Fruit fly (Drosophila melanogaster) whole organism, embryonic: ENCODE results near the gene mAChR-C.

Experiments used
- CG10147 ChIP-seq: fragments of 200-800 bp; sonication (Bioruptor generic); optimal IDR thresholded peaks from 2 replicates; lab custom pipeline; 2019; ENCODE audit warnings: missing biosample characterization, mild to moderate bottlenecking, missing genetic modification characterization, moderate library complexity
- CG1024 ChIP-seq: fragments of 200-800 bp; sonication (Bioruptor generic); IDR thresholded peaks from 2 replicates; pipeline ENCODE4 v1.3.6; 2022; ENCODE audit warnings: missing biosample characterization, missing genetic modification characterization
- CG12942 ChIP-seq: fragments of 200-800 bp; sonication (Bioruptor generic); optimal IDR thresholded peaks from 3 replicates; lab custom pipeline; 2016; ENCODE audit warnings: missing biosample characterization, missing genetic modification characterization
- CG13624 ChIP-seq: fragments of 200-800 bp; sonication (Bioruptor generic); optimal IDR thresholded peaks from 2 replicates; lab custom pipeline; 2016; ENCODE audit warnings: missing biosample characterization, missing genetic modification characterization
- CG13775 ChIP-seq: fragments of 200-800 bp; sonication (Bioruptor generic); optimal IDR thresholded peaks from 3 replicates; lab custom pipeline; 2017; ENCODE audit warnings: missing biosample characterization, mild to moderate bottlenecking, missing genetic modification characterization
- CG15073 ChIP-seq: fragments of 200-800 bp; sonication (Bioruptor generic); optimal IDR thresholded peaks from 2 replicates; lab custom pipeline; 2016; ENCODE audit warnings: missing biosample characterization, missing genetic modification characterization
- CG17385 ChIP-seq: fragments of 200-800 bp; sonication (Bioruptor generic); optimal IDR thresholded peaks from 3 replicates; lab custom pipeline; 2018; ENCODE audit warnings: missing biosample characterization, mild to moderate bottlenecking, missing genetic modification characterization
- CG17912 ChIP-seq: fragments of 200-800 bp; sonication (Bioruptor generic); optimal IDR thresholded peaks from 2 replicates; lab custom pipeline; 2018; ENCODE audit warnings: missing biosample characterization, mild to moderate bottlenecking, missing genetic modification characterization
- CG1792 ChIP-seq: fragments of 200-800 bp; sonication (Bioruptor generic); optimal IDR thresholded peaks from 2 replicates; lab custom pipeline; 2016; ENCODE audit warnings: missing biosample characterization, missing genetic modification characterization
- CG1832 ChIP-seq: fragments of 200-800 bp; sonication (Bioruptor generic); optimal IDR thresholded peaks from 2 replicates; lab custom pipeline; 2017; ENCODE audit warnings: missing biosample characterization, mild to moderate bottlenecking, missing genetic modification characterization, inconsistent platforms
- CG18764 ChIP-seq: fragments of 200-800 bp; sonication (Bioruptor generic); optimal IDR thresholded peaks from 3 replicates; lab custom pipeline; 2016; ENCODE audit warnings: missing biosample characterization, missing genetic modification characterization
- CG2116 ChIP-seq: fragments of 200-800 bp; sonication (Bioruptor generic); optimal IDR thresholded peaks from 3 replicates; lab custom pipeline; 2018; ENCODE audit warnings: missing biosample characterization, mild to moderate bottlenecking, missing genetic modification characterization
- CG34224 ChIP-seq: fragments of 200-800 bp; sonication (Bioruptor generic); IDR thresholded peaks from 3 replicates; pipeline ENCODE4 v1.3.6; 2022; ENCODE audit warnings: missing biosample characterization, missing genetic modification characterization; ENCODE audit not compliant: partially characterized antibody
- CG34422 ChIP-seq: fragments of 200-800 bp; sonication (Bioruptor generic); IDR thresholded peaks from 3 replicates; pipeline ENCODE4 v1.3.6; 2022; ENCODE audit warnings: missing biosample characterization, missing genetic modification characterization
- CG3995 ChIP-seq: fragments of 200-800 bp; sonication (Bioruptor generic); optimal IDR thresholded peaks from 3 replicates; lab custom pipeline; 2016; ENCODE audit warnings: missing biosample characterization, missing genetic modification characterization
- CG4328 ChIP-seq: fragments of 200-800 bp; sonication (Bioruptor generic); optimal IDR thresholded peaks from 3 replicates; lab custom pipeline; 2017; ENCODE audit warnings: missing biosample characterization, missing genetic modification reagents, missing genetic modification characterization
- CG6654 ChIP-seq: fragments of 200-800 bp; sonication (Bioruptor generic); optimal IDR thresholded peaks from 2 replicates; lab custom pipeline; 2017; ENCODE audit warnings: missing biosample characterization, mild to moderate bottlenecking, missing genetic modification characterization
- CG7745 ChIP-seq: fragments of 200-800 bp; sonication (Bioruptor generic); optimal IDR thresholded peaks from 2 replicates; lab custom pipeline; 2018; ENCODE audit warnings: missing biosample characterization, mild to moderate bottlenecking, missing genetic modification characterization, moderate library complexity
- CG7839 ChIP-seq: fragments of 200-800 bp; sonication (Bioruptor generic); optimal IDR thresholded peaks from 3 replicates; lab custom pipeline; 2018; ENCODE audit warnings: missing biosample characterization, mild to moderate bottlenecking, missing genetic modification characterization, moderate library complexity
- CG8765 ChIP-seq: fragments of 200-800 bp; sonication (Bioruptor generic); IDR thresholded peaks from 2 replicates; pipeline ENCODE4 v1.3.6; 2022; ENCODE audit warnings: missing biosample characterization, missing genetic modification characterization
- CG9932 ChIP-seq: fragments of 200-800 bp; sonication (Bioruptor generic); IDR thresholded peaks from 2 replicates; pipeline ENCODE4 v1.3.6; 2022; ENCODE audit warnings: missing biosample characterization, missing genetic modification characterization
- D19B ChIP-seq: fragments of 200-800 bp; sonication (Bioruptor generic); optimal IDR thresholded peaks from 2 replicates; lab custom pipeline; 2017; ENCODE audit warnings: missing biosample characterization, mild to moderate bottlenecking, missing genetic modification characterization
- Dip2 ChIP-seq: fragments of 200-800 bp; sonication (Bioruptor generic); IDR thresholded peaks from 2 replicates; pipeline ENCODE4 v1.3.6; 2022; ENCODE audit warnings: missing biosample characterization, missing genetic modification characterization
- Fer2 ChIP-seq: fragments of 200-800 bp; sonication (Bioruptor generic); optimal IDR thresholded peaks from 2 replicates; lab custom pipeline; 2018; ENCODE audit warnings: missing biosample characterization, mild to moderate bottlenecking, missing genetic modification characterization, moderate library complexity
- Kr ChIP-seq: fragments of 200-800 bp; sonication (Bioruptor generic); optimal IDR thresholded peaks from 2 replicates; lab custom pipeline; 2017; ENCODE audit warnings: missing biosample characterization, mild to moderate bottlenecking, missing genetic modification characterization
- Mad ChIP-seq: fragments of 200-800 bp; sonication (Bioruptor generic); optimal IDR thresholded peaks from 2 replicates; lab custom pipeline; 2016; ENCODE audit warnings: missing biosample characterization, missing genetic modification characterization
- Max ChIP-seq: fragments of 200-800 bp; sonication (Bioruptor generic); optimal IDR thresholded peaks from 2 replicates; lab custom pipeline; 2016; ENCODE audit warnings: missing biosample characterization, mild to moderate bottlenecking, missing genetic modification characterization
- Mrtf ChIP-seq: fragments of 200-800 bp; sonication (Bioruptor generic); IDR thresholded peaks from 3 replicates; pipeline ENCODE4 v1.3.6; 2022; ENCODE audit warnings: missing biosample characterization, missing genetic modification characterization
- NK7.1 ChIP-seq: fragments of 200-800 bp; sonication (Bioruptor generic); optimal IDR thresholded peaks from 3 replicates; lab custom pipeline; 2016; ENCODE audit warnings: missing biosample characterization, missing genetic modification characterization
- Six4 ChIP-seq: fragments of 200-800 bp; sonication (Bioruptor generic); optimal IDR thresholded peaks from 2 replicates; lab custom pipeline; 2016; ENCODE audit warnings: missing biosample characterization, missing genetic modification characterization
- Tbp ChIP-seq: fragments of >200 bp; optimal IDR thresholded peaks from 2 replicates; lab custom pipeline; 2018; ENCODE audit warnings: missing biosample characterization, missing genetic modification characterization
- al ChIP-seq: fragments of 200-800 bp; sonication (Bioruptor generic); IDR thresholded peaks from 2 replicates; pipeline ENCODE4 v1.3.6; 2022; ENCODE audit warnings: missing biosample characterization, missing genetic modification characterization
- bbx ChIP-seq: fragments of 200-800 bp; sonication (Bioruptor generic); IDR thresholded peaks from 2 replicates; pipeline ENCODE4 v1.3.6; 2022; ENCODE audit warnings: missing biosample characterization, missing genetic modification characterization; ENCODE audit not compliant: partially characterized antibody
- bcd ChIP-seq: fragments of 200-800 bp; sonication (Bioruptor generic); optimal IDR thresholded peaks from 2 replicates; lab custom pipeline; 2017; ENCODE audit warnings: missing biosample characterization, mild to moderate bottlenecking, missing genetic modification characterization
- bsh ChIP-seq, 2 experiments: fragments of 200-800 bp; sonication (Bioruptor generic); optimal IDR thresholded peaks; 2 replicates each; lab custom pipeline; 2017 to 2018; ENCODE audit warnings: mild to moderate bottlenecking in 2 of 2, missing biosample characterization in 2 of 2, missing genetic modification characterization in 2 of 2, moderate library complexity in 1 of 2
- chn ChIP-seq: fragments of 200-800 bp; sonication (Bioruptor generic); optimal IDR thresholded peaks from 2 replicates; lab custom pipeline; 2016; ENCODE audit warnings: missing biosample characterization, missing genetic modification characterization
- en ChIP-seq: fragments of 200-800 bp; sonication (Bioruptor generic); optimal IDR thresholded peaks from 2 replicates; lab custom pipeline; 2016; ENCODE audit warnings: missing biosample characterization, missing genetic modification characterization
- exex ChIP-seq: fragments of 200-800 bp; sonication (Bioruptor generic); optimal IDR thresholded peaks from 4 replicates; lab custom pipeline; 2018; ENCODE audit warnings: missing biosample characterization, mild to moderate bottlenecking, missing genetic modification characterization, moderate library complexity
- insv ChIP-seq, 2 experiments: fragments of 200-800 bp; sonication (Bioruptor generic); optimal IDR thresholded peaks; 3 replicates each; lab custom pipeline; 2016 to 2018; ENCODE audit warnings: missing biosample characterization in 2 of 2, missing genetic modification characterization in 2 of 2
- jigr1 ChIP-seq: fragments of 200-800 bp; sonication (Bioruptor generic); IDR thresholded peaks from 3 replicates; pipeline ENCODE4 v1.3.6; 2022; ENCODE audit warnings: missing biosample characterization, missing genetic modification characterization
- pfk ChIP-seq: fragments of 200-800 bp; sonication (Bioruptor generic); optimal IDR thresholded peaks from 2 replicates; lab custom pipeline; 2018; ENCODE audit warnings: missing biosample characterization, mild to moderate bottlenecking, missing genetic modification characterization, moderate library complexity
- psq ChIP-seq: fragments of 200-800 bp; sonication (Bioruptor generic); optimal IDR thresholded peaks from 2 replicates; lab custom pipeline; 2017; ENCODE audit warnings: missing biosample characterization, missing genetic modification characterization
- pum ChIP-seq: fragments of 200-800 bp; sonication (Bioruptor generic); optimal IDR thresholded peaks from 2 replicates; lab custom pipeline; 2016; ENCODE audit warnings: missing biosample characterization, missing genetic modification characterization
- sd ChIP-seq: fragments of 200-800 bp; sonication (Bioruptor generic); optimal IDR thresholded peaks from 3 replicates; lab custom pipeline; 2018; ENCODE audit warnings: missing biosample characterization, mild to moderate bottlenecking, missing genetic modification characterization, moderate library complexity
- tap ChIP-seq: fragments of 200-800 bp; optimal IDR thresholded peaks from 3 replicates; lab custom pipeline; 2019; ENCODE audit warnings: missing biosample characterization, mild to moderate bottlenecking, missing genetic modification characterization, moderate library complexity
- toy ChIP-seq: fragments of 200-800 bp; sonication (Bioruptor generic); IDR thresholded peaks from 2 replicates; pipeline ENCODE4 v1.3.6; 2022; ENCODE audit warnings: missing biosample characterization, missing genetic modification characterization
- trem ChIP-seq: fragments of 200-800 bp; optimal IDR thresholded peaks from 3 replicates; lab custom pipeline; 2019; ENCODE audit warnings: missing biosample characterization, mild to moderate bottlenecking, missing genetic modification characterization, moderate library complexity
- tup ChIP-seq: fragments of 200-800 bp; sonication (Bioruptor generic); optimal IDR thresholded peaks from 2 replicates; lab custom pipeline; 2016; ENCODE audit warnings: missing biosample characterization, mild to moderate bottlenecking, missing genetic modification characterization, moderate library complexity
- z ChIP-seq: fragments of 200-800 bp; sonication (Bioruptor generic); IDR thresholded peaks from 3 replicates; pipeline ENCODE4 v1.3.6; 2022; ENCODE audit warnings: missing biosample characterization, missing genetic modification characterization

The mAChR-C gene

DNA sequence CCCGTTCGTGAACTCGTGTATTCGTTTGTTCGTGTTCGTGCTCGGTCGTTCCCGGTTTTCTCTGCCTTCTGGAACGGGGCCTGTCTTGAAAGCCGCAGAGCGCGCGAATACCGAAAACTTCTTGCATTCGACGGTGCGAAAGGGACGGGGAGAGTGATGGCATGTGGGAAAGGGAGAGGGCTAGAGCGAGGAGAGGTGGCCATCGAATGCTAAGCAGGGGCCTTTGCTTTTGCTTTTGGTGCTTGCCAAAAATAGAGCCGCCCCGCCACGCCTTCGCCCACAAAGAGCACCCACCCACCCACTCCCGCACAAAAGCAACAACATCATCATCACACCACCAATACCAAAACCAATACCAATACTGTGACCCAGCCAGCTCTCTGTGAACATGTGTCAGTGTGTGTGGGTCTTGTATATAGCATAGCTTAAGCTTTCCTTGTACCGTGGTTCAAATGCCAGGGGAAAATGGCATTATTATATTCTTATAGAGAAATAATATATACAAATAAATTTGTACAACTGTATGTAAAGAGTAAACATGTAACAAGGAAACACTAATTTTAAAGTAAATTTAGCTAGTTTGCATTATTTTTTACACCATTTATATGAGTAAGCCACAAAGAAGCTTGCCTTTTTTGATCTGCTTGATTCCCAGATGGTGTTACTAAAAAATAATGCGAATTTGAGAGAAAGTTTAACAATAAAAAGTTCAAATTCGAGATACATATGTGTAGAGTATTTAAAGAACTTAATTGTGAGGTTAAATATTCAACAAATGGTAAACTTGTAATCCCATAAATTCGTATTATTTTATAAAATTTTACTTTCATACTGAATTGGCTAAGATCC is 34.9 kb upstream of the mAChR-C start, which contains the start of gene CG14434 (continued):
- TF ChIP-seq Mrtf (GFP tag; lab: Robert Waterston, UW) (no peak), Mad (GFP tag; lab: Kevin White, UChicago) (peak; percentile 56), pfk (GFP tag; lab: Kevin White, UChicago) (no peak), psq (GFP tag; lab: Kevin White, UChicago) (no peak), CG17385 (peak; percentile 83), CG12942 (GFP tag; lab: Kevin White, UChicago) (peak; percentile 55), CG1024 (GFP tag; lab: Robert Waterston, UW) (no peak), CG7745 (tag; lab: Kevin White, UChicago) (no peak), Fer2 (tag; lab: Kevin White, UChicago) (peak; percentile 5), bcd (GFP tag; lab: Kevin White, UChicago) (peak; percentile 85), trem (tag; lab: Kevin White, UChicago) (peak; percentile 45), en (no peak), Kr (no peak), al (GFP tag; lab: Robert Waterston, UW) (0 out of 2 replicates have a peak, but pooled peaks have one; percentile 24), CG34224 (GFP tag; lab: Robert Waterston, UW) (no peak), CG17912 (GFP tag; lab: Kevin White, UChicago) (no peak), CG9932 (GFP tag; lab: Robert Waterston, UW) (peak; percentile 47), Max (GFP tag; lab: Kevin White, UChicago) (peak; percentile 76), tap (tag; lab: Kevin White, UChicago) (peak; percentile 39), CG6654 (GFP tag; lab: Kevin White, UChicago) (peak; percentile 75), sd (peak; percentile 46), CG34422 (peak; percentile 69; the same call in 2 of the 3 replicates), D19B (GFP tag; lab: Kevin White, UChicago) (peak; percentile 60), jigr1 (GFP tag; lab: Robert Waterston, UW) (0 out of 3 replicates have a peak, but pooled peaks have one; percentile 13), CG3995 (GFP tag; lab: Kevin White, UChicago) (peak; percentile 34), NK7.1 (peak; percentile 58), Tbp (GFP tag; lab: Kevin White, UChicago) (no peak), bsh (GFP tag; optimal IDR thresholded peaks at IDR 0.05; lab: Kevin White, UChicago) (peak; percentile 74 to 78), CG7839 (tag; lab: Kevin White, UChicago) (peak; percentile 89), chn (GFP tag; lab: Kevin White, UChicago) (peak; percentile 55), CG13775 (GFP tag; lab: Kevin White, UChicago) (peak; percentile 88), CG10147 (GFP tag; lab: Kevin White, UChicago) (peak; percentile 67), CG4328 (peak; percentile 73), Six4 (GFP tag; lab: Kevin White, UChicago) (peak; percentile 77), exex (tag; lab: Kevin White, UChicago) (peak; percentile 28), CG15073 (peak; percentile 43), CG13624 (GFP tag; lab: Kevin White, UChicago) (peak; percentile 29), CG1792 (GFP tag; lab: Kevin White, UChicago) (peak; percentile 31), tup (GFP tag; lab: Kevin White, UChicago) (no peak), CG18764 (GFP tag; lab: Kevin White, UChicago) (peak; percentile 61), CG8765 (no peak), insv (GFP tag; optimal IDR thresholded peaks at IDR 0.05; lab: Kevin White, UChicago) (peak in 1 of 2 experiments; percentile 42), toy (GFP tag; lab: Robert Waterston, UW) (no peak), z (GFP tag; lab: Robert Waterston, UW) (no peak), CG2116 (GFP tag; lab: Kevin White, UChicago) (peak; percentile 45), Dip2 (no peak), pum (GFP tag; lab: Kevin White, UChicago) (peak; percentile 29), bbx (peak; percentile 49), CG1832 (GFP tag; lab: Kevin White, UChicago) (peak; percentile 70)
